Fruit fly (Drosophila melanogaster) whole organism, prepupa: ENCODE measurements around the gene CG42237.

ENCODE experiments used
- Blimp-1 ChIP-seq: fragments of 200-800 bp; sonication (Bioruptor generic); optimal IDR thresholded peaks from 3 replicates; lab custom pipeline; 2017; ENCODE audit warnings: missing biosample characterization, missing genetic modification characterization, mild to moderate bottlenecking, moderate library complexity, missing genetic modification reagents
- CG10631 ChIP-seq: fragments of 200-800 bp; sonication (Bioruptor generic); optimal IDR thresholded peaks from 2 replicates; lab custom pipeline; 2016; ENCODE audit warnings: missing biosample characterization, missing genetic modification characterization
- CG10669 ChIP-seq: fragments of 200-800 bp; sonication (Bioruptor generic); optimal IDR thresholded peaks from 3 replicates; lab custom pipeline; 2018; ENCODE audit warnings: missing biosample characterization, mild to moderate bottlenecking, missing genetic modification characterization, moderate library complexity
- CG11294 ChIP-seq: fragments of 200-800 bp; sonication (Bioruptor generic); IDR thresholded peaks from 2 replicates; pipeline ENCODE4 v1.3.6; 2022; ENCODE audit warnings: missing biosample characterization, missing genetic modification characterization
- CG11762 ChIP-seq: fragments of 200-800 bp; sonication (Bioruptor generic); optimal IDR thresholded peaks from 3 replicates; lab custom pipeline; 2016; ENCODE audit warnings: missing biosample characterization, missing genetic modification characterization; ENCODE audit not compliant: insufficient read depth
- CG11902 ChIP-seq: fragments of 200-800 bp; sonication (Bioruptor generic); optimal IDR thresholded peaks from 3 replicates; lab custom pipeline; 2016; ENCODE audit warnings: missing biosample characterization, missing genetic modification characterization
- CG1621 ChIP-seq: fragments of 200-800 bp; sonication (Bioruptor generic); optimal IDR thresholded peaks from 3 replicates; lab custom pipeline; 2018; ENCODE audit warnings: missing biosample characterization, mild to moderate bottlenecking, missing genetic modification characterization
- CG16779 ChIP-seq: fragments of 200-800 bp; sonication (Bioruptor generic); optimal IDR thresholded peaks from 3 replicates; lab custom pipeline; 2017; ENCODE audit warnings: missing biosample characterization, mild to moderate bottlenecking, missing genetic modification characterization
- CG3032 ChIP-seq: fragments of 200-800 bp; optimal IDR thresholded peaks from 2 replicates; lab custom pipeline; 2019; ENCODE audit warnings: missing biosample characterization, mild to moderate bottlenecking, missing genetic modification characterization, moderate library complexity
- CG31627 ChIP-seq: fragments of 200-800 bp; sonication (Bioruptor generic); optimal IDR thresholded peaks from 3 replicates; lab custom pipeline; 2016; ENCODE audit warnings: missing biosample characterization, missing genetic modification characterization
- CG32006 ChIP-seq: fragments of 200-800 bp; sonication (Bioruptor generic); optimal IDR thresholded peaks from 3 replicates; lab custom pipeline; 2017; ENCODE audit warnings: missing biosample characterization, mild to moderate bottlenecking, missing genetic modification characterization
- CG34406 ChIP-seq: fragments of 200-800 bp; sonication (Bioruptor generic); optimal IDR thresholded peaks from 3 replicates; lab custom pipeline; 2016; ENCODE audit warnings: missing biosample characterization, missing genetic modification characterization
- CG3919 ChIP-seq: fragments of 200-800 bp; sonication (Bioruptor generic); optimal IDR thresholded peaks from 3 replicates; lab custom pipeline; 2016; ENCODE audit warnings: missing biosample characterization, missing genetic modification characterization
- CG4318 ChIP-seq: fragments of 200-800 bp; sonication (Bioruptor generic); optimal IDR thresholded peaks from 3 replicates; lab custom pipeline; 2017; ENCODE audit warnings: missing biosample characterization, mild to moderate bottlenecking, missing genetic modification characterization
- CG6163 ChIP-seq: fragments of 200-800 bp; sonication (Bioruptor generic); IDR thresholded peaks from 3 replicates; pipeline ENCODE4 v1.3.6; 2022; ENCODE audit warnings: missing biosample characterization, missing genetic modification characterization
- CG6276 ChIP-seq: fragments of 200-800 bp; sonication (Bioruptor generic); optimal IDR thresholded peaks from 2 replicates; lab custom pipeline; 2017; ENCODE audit warnings: missing biosample characterization, mild to moderate bottlenecking, missing genetic modification characterization
- CG6792 ChIP-seq: fragments of 200-800 bp; sonication (Bioruptor generic); optimal IDR thresholded peaks from 3 replicates; lab custom pipeline; 2016; ENCODE audit warnings: missing biosample characterization, missing genetic modification characterization
- CG6808 ChIP-seq: fragments of 200-800 bp; sonication (Bioruptor generic); optimal IDR thresholded peaks from 3 replicates; lab custom pipeline; 2017; ENCODE audit warnings: missing biosample characterization, missing genetic modification characterization, mild to moderate bottlenecking, moderate library complexity, missing genetic modification reagents
- CG6854 ChIP-seq: fragments of 200-800 bp; sonication (Bioruptor generic); optimal IDR thresholded peaks from 2 replicates; lab custom pipeline; 2017; ENCODE audit warnings: missing biosample characterization, mild to moderate bottlenecking, missing genetic modification characterization
- CG7368 ChIP-seq: fragments of 200-800 bp; sonication (Bioruptor generic); optimal IDR thresholded peaks from 3 replicates; lab custom pipeline; 2016; ENCODE audit warnings: missing biosample characterization, missing genetic modification characterization
- CG8119 ChIP-seq: fragments of 200-800 bp; sonication (Bioruptor generic); IDR thresholded peaks from 3 replicates; pipeline ENCODE4 v1.3.6; 2022; ENCODE audit warnings: missing biosample characterization, missing genetic modification characterization
- CG8319 ChIP-seq: fragments of 200-800 bp; sonication (Bioruptor generic); optimal IDR thresholded peaks from 3 replicates; lab custom pipeline; 2016; ENCODE audit warnings: missing biosample characterization, missing genetic modification characterization
- CG8632 ChIP-seq: fragments of 200-800 bp; sonication (Bioruptor generic); optimal IDR thresholded peaks from 3 replicates; lab custom pipeline; 2016; ENCODE audit warnings: missing biosample characterization, missing genetic modification characterization
- CG9139 ChIP-seq: fragments of 200-800 bp; sonication (Bioruptor generic); optimal IDR thresholded peaks from 3 replicates; lab custom pipeline; 2017; ENCODE audit warnings: missing biosample characterization, mild to moderate bottlenecking, missing genetic modification characterization
- Eip75B ChIP-seq: fragments of 200-800 bp; sonication (Bioruptor generic); optimal IDR thresholded peaks from 3 replicates; lab custom pipeline; 2016; ENCODE audit warnings: missing biosample characterization, missing genetic modification characterization
- Eip78C ChIP-seq: fragments of 200-800 bp; sonication (Bioruptor generic); peaks from one replicate; lab custom pipeline; 2016; ENCODE audit warnings: missing biosample characterization, missing genetic modification characterization
- Eip93F ChIP-seq: fragments of 200-800 bp; sonication (Bioruptor generic); optimal IDR thresholded peaks from 2 replicates; lab custom pipeline; 2016; ENCODE audit warnings: missing biosample characterization, mild to moderate bottlenecking, missing genetic modification characterization
- Ets21C ChIP-seq: fragments of 200-800 bp; sonication (Bioruptor generic); optimal IDR thresholded peaks from 3 replicates; lab custom pipeline; 2016; ENCODE audit warnings: missing biosample characterization, missing genetic modification characterization
- Ets96B ChIP-seq: fragments of 200-800 bp; optimal IDR thresholded peaks from 2 replicates; lab custom pipeline; 2019; ENCODE audit warnings: missing biosample characterization, mild to moderate bottlenecking, missing genetic modification characterization, moderate library complexity
- Gug ChIP-seq: fragments of 200-800 bp; sonication (Bioruptor generic); IDR thresholded peaks from 2 replicates; pipeline ENCODE4 v1.3.6; 2022; ENCODE audit warnings: missing biosample characterization, missing genetic modification characterization
- Hr4 ChIP-seq: fragments of 200-800 bp; sonication (Bioruptor generic); optimal IDR thresholded peaks from 3 replicates; lab custom pipeline; 2016; ENCODE audit warnings: missing biosample characterization, missing genetic modification characterization
- Lpt ChIP-seq: fragments of 200-800 bp; sonication (Bioruptor generic); optimal IDR thresholded peaks from 3 replicates; lab custom pipeline; 2016; ENCODE audit warnings: missing biosample characterization, missing genetic modification characterization
- Met ChIP-seq: fragments of 200-800 bp; sonication (Bioruptor generic); optimal IDR thresholded peaks from 3 replicates; lab custom pipeline; 2016; ENCODE audit warnings: missing biosample characterization, missing genetic modification characterization
- OdsH ChIP-seq: fragments of 200-800 bp; sonication (Bioruptor generic); optimal IDR thresholded peaks from 3 replicates; lab custom pipeline; 2016; ENCODE audit warnings: missing biosample characterization, missing genetic modification characterization
- Smox ChIP-seq: fragments of 200-800 bp; sonication (Bioruptor generic); optimal IDR thresholded peaks from 3 replicates; lab custom pipeline; 2016; ENCODE audit warnings: missing biosample characterization, missing genetic modification characterization
- Sox102F ChIP-seq: fragments of 200-800 bp; sonication (Bioruptor generic); optimal IDR thresholded peaks from 2 replicates; lab custom pipeline; 2016; ENCODE audit warnings: missing biosample characterization, mild to moderate bottlenecking, missing genetic modification characterization
- Sox14 ChIP-seq: fragments of 200-800 bp; sonication (Bioruptor generic); optimal IDR thresholded peaks from 3 replicates; lab custom pipeline; 2016; ENCODE audit warnings: missing biosample characterization, missing genetic modification characterization
- Sox15 ChIP-seq: fragments of 200-800 bp; sonication (Bioruptor generic); optimal IDR thresholded peaks from 3 replicates; lab custom pipeline; 2016; ENCODE audit warnings: missing biosample characterization, missing genetic modification characterization
- achi ChIP-seq: fragments of 200-800 bp; sonication (Bioruptor generic); optimal IDR thresholded peaks from 3 replicates; lab custom pipeline; 2016; ENCODE audit warnings: missing biosample characterization, missing genetic modification characterization
- cyc ChIP-seq: fragments of 200-800 bp; sonication (Bioruptor generic); optimal IDR thresholded peaks from 3 replicates; lab custom pipeline; 2016; ENCODE audit warnings: missing biosample characterization, missing genetic modification characterization
- dac ChIP-seq: fragments of 200-800 bp; sonication (Bioruptor generic); optimal IDR thresholded peaks from 2 replicates; lab custom pipeline; 2017; ENCODE audit warnings: missing biosample characterization, mild to moderate bottlenecking, missing genetic modification characterization
- eg ChIP-seq: fragments of 200-800 bp; sonication (Bioruptor generic); IDR thresholded peaks from 3 replicates; pipeline ENCODE4 v1.3.6; 2022; ENCODE audit warnings: missing biosample characterization, missing genetic modification characterization
- esn ChIP-seq: fragments of 200-800 bp; sonication (Bioruptor generic); optimal IDR thresholded peaks from 2 replicates; lab custom pipeline; 2016; ENCODE audit warnings: missing biosample characterization, mild to moderate bottlenecking, missing genetic modification characterization, moderate library complexity
- fkh ChIP-seq: fragments of 200-800 bp; sonication (Bioruptor generic); optimal IDR thresholded peaks from 3 replicates; lab custom pipeline; 2017; ENCODE audit warnings: missing biosample characterization, mild to moderate bottlenecking, missing genetic modification characterization, moderate library complexity
- lz ChIP-seq: fragments of 200-800 bp; sonication (Bioruptor generic); optimal IDR thresholded peaks from 3 replicates; lab custom pipeline; 2016; ENCODE audit warnings: missing biosample characterization, missing genetic modification characterization
- pdm3 ChIP-seq: fragments of 200-800 bp; sonication (Bioruptor generic); optimal IDR thresholded peaks from 3 replicates; lab custom pipeline; 2016; ENCODE audit warnings: missing biosample characterization, missing genetic modification characterization
- salr ChIP-seq, 2 experiments: fragments of 200-800 bp; sonication (Bioruptor generic); optimal IDR thresholded peaks; 3 replicates each; lab custom pipeline; 2016 to 2018; ENCODE audit warnings: missing biosample characterization in 2 of 2, missing genetic modification characterization in 2 of 2, mild to moderate bottlenecking in 1 of 2
- svp ChIP-seq: fragments of 200-800 bp; sonication (Bioruptor generic); peaks from one replicate; lab custom pipeline; 2016; ENCODE audit warnings: missing biosample characterization, missing genetic modification characterization
- topi ChIP-seq: fragments of 200-800 bp; sonication (Bioruptor generic); optimal IDR thresholded peaks from 3 replicates; lab custom pipeline; 2016; ENCODE audit warnings: missing biosample characterization, missing genetic modification characterization
- vri ChIP-seq: fragments of 200-800 bp; sonication (Bioruptor generic); optimal IDR thresholded peaks from 3 replicates; lab custom pipeline; 2016; ENCODE audit warnings: missing biosample characterization, mild to moderate bottlenecking, missing genetic modification characterization

CG42237 gene

dm6 chrX:13154783-13155182 lies 39.9 kb downstream of the CG42237 start, which contains the start of the genes CG4318 and CG4332:
Gene CG4318 (minus strand): TSS chrX:13154924.
Gene CG4332 (plus strand): TSS chrX:13155038.
- TF ChIP-seq CG1621 (tag; lab: Kevin White, UChicago) (peak; percentile 77), Eip78C (GFP tag; lab: Kevin White, UChicago) (peak; percentile 6), CG4318 (GFP tag; lab: Kevin White, UChicago) (no peak)
- TF ChIP-seq, all 60 proteins: peak for 2

- peak; percentile 33 for TF ChIP-seq CG1621 (tag; lab: Kevin White, UChicago)
- TF ChIP-seq dac (GFP tag; lab: Kevin White, UChicago) = peak; percentile 35
- TF ChIP-seq CG6792 (GFP tag; lab: Kevin White, UChicago) = peak; percentile 69
- peak; percentile 66; the same call in 2 of the 3 replicates for TF ChIP-seq CG6163 (GFP tag; lab: Robert Waterston, UW)
- TF ChIP-seq Blimp-1 = no peak
- peak; percentile 56 for TF ChIP-seq CG8632
- TF ChIP-seq Met (GFP tag; lab: Kevin White, UChicago) = no peak
- TF ChIP-seq svp (GFP tag; lab: Kevin White, UChicago) = no peak
- peak; percentile 70 for TF ChIP-seq CG10631 (GFP tag; lab: Kevin White, UChicago)
- peak; percentile 89 for TF ChIP-seq achi (GFP tag; lab: Kevin White, UChicago)
- peak; percentile 58 for TF ChIP-seq CG11902
- no peak for TF ChIP-seq CG16779 (tag; lab: Kevin White, UChicago)
- peak; percentile 81 for TF ChIP-seq CG3032 (tag; lab: Kevin White, UChicago)
- peak; percentile 75 for TF ChIP-seq CG32006 (GFP tag; lab: Kevin White, UChicago)
- TF ChIP-seq Sox14 (GFP tag; lab: Kevin White, UChicago) = peak; percentile 84
- TF ChIP-seq fkh (GFP tag; lab: Kevin White, UChicago) = no peak
- TF ChIP-seq CG6808 = no peak
- peak; percentile 74 for TF ChIP-seq Hr4 (GFP tag; lab: Kevin White, UChicago)
- TF ChIP-seq eg (GFP tag; lab: Robert Waterston, UW) = peak; percentile 58; the same call in 1 of the 3 replicates
- peak in 1 of 2 experiments; percentile 43 for TF ChIP-seq salr (GFP tag; optimal IDR thresholded peaks at IDR 0.05; lab: Kevin White, UChicago)
- TF ChIP-seq CG8119 (GFP tag; lab: Robert Waterston, UW) = 0 out of 3 replicates have a peak, but pooled peaks have one; percentile 43
- TF ChIP-seq topi (GFP tag; lab: Kevin White, UChicago) = peak; percentile 78
- TF ChIP-seq Eip93F (GFP tag; lab: Kevin White, UChicago) = no peak
- TF ChIP-seq cyc (GFP tag; lab: Kevin White, UChicago) = peak; percentile 79
- no peak for TF ChIP-seq Sox102F (GFP tag; lab: Kevin White, UChicago)
- TF ChIP-seq CG6854 (GFP tag; lab: Kevin White, UChicago) = no peak
- peak; percentile 58 for TF ChIP-seq Ets96B (tag; lab: Kevin White, UChicago)
- no peak for TF ChIP-seq CG11762 (GFP tag; lab: Kevin White, UChicago)
- TF ChIP-seq esn (GFP tag; lab: Kevin White, UChicago) = peak; percentile 81
- TF ChIP-seq lz (GFP tag; lab: Kevin White, UChicago) = peak; percentile 86
- peak; percentile 48; the same call in 1 of the 2 replicates for TF ChIP-seq Gug (GFP tag; lab: Robert Waterston, UW)
- TF ChIP-seq CG8319 (GFP tag; lab: Kevin White, UChicago) = no peak
- TF ChIP-seq Lpt (GFP tag; lab: Kevin White, UChicago) = peak; percentile 25
- TF ChIP-seq Sox15 (GFP tag; lab: Kevin White, UChicago) = peak; percentile 57
- peak; percentile 82 for TF ChIP-seq CG31627 (GFP tag; lab: Kevin White, UChicago)
- no peak for TF ChIP-seq CG9139 (GFP tag; lab: Kevin White, UChicago)
- TF ChIP-seq Ets21C = peak; percentile 73
- TF ChIP-seq CG10669 (GFP tag; lab: Kevin White, UChicago) = no peak
- no peak; the same call in 1 of the 2 replicates for TF ChIP-seq CG11294 (GFP tag; lab: Robert Waterston, UW)
- TF ChIP-seq CG4318 (GFP tag; lab: Kevin White, UChicago) = no peak
- TF ChIP-seq Eip75B (GFP tag; lab: Kevin White, UChicago) = no peak
- TF ChIP-seq Eip78C (GFP tag; lab: Kevin White, UChicago) = peak; percentile 88
- peak; percentile 62 for TF ChIP-seq Smox (GFP tag; lab: Kevin White, UChicago)
- TF ChIP-seq CG7368 (GFP tag; lab: Kevin White, UChicago) = no peak
- TF ChIP-seq pdm3 = peak; percentile 78
- no peak for TF ChIP-seq OdsH (GFP tag; lab: Kevin White, UChicago)
- no peak for TF ChIP-seq vri
- TF ChIP-seq CG34406 (GFP tag; lab: Kevin White, UChicago) = peak; percentile 58
- no peak for TF ChIP-seq CG6276
- TF ChIP-seq CG3919 = no peak
Measured at dm6 chrX:13159481-13159880, 44.5 kb downstream of the CG42237 start, which contains the start of the genes Bap60 and CG12096. Gene Bap60 (minus strand): TSS chrX:13159508. Gene CG12096 (plus strand): TSS chrX:13159604.
